Fruit fly (Drosophila melanogaster) whole organism, embryonic: ENCODE data around the gene CG13996.
A peak's percentile ranks its signal among the peaks of the same experiment; 100 is the strongest.

Experiments
- CG1024 ChIP-seq: fragments of 200-800 bp; sonication (Bioruptor generic); IDR thresholded peaks from 2 replicates; pipeline ENCODE4 v1.3.6; 2022; ENCODE audit warnings: missing biosample characterization, missing genetic modification characterization
- CG11456 ChIP-seq: fragments of 200-800 bp; sonication (Bioruptor generic); IDR thresholded peaks from 3 replicates; pipeline ENCODE4 v1.3.6; 2022; ENCODE audit warnings: missing biosample characterization, missing genetic modification characterization
- CG12391 ChIP-seq: fragments of 200-800 bp; sonication (Bioruptor generic); optimal IDR thresholded peaks from 3 replicates; lab custom pipeline; 2018; ENCODE audit warnings: missing biosample characterization, mild to moderate bottlenecking, missing genetic modification characterization, moderate library complexity
- CG12769 ChIP-seq: fragments of 200-800 bp; sonication (Bioruptor generic); optimal IDR thresholded peaks from 2 replicates; lab custom pipeline; 2019; ENCODE audit warnings: missing biosample characterization, mild to moderate bottlenecking, missing genetic modification characterization, moderate library complexity
- CG13287 ChIP-seq: fragments of 200-800 bp; sonication (Bioruptor generic); IDR thresholded peaks from 2 replicates; pipeline ENCODE4 v1.3.6; 2022; ENCODE audit warnings: missing biosample characterization, missing genetic modification characterization; ENCODE audit not compliant: partially characterized antibody
- CG15269 ChIP-seq: fragments of 200-800 bp; sonication (Bioruptor generic); optimal IDR thresholded peaks from 2 replicates; lab custom pipeline; 2018; ENCODE audit warnings: missing biosample characterization, mild to moderate bottlenecking, missing genetic modification characterization, moderate library complexity
- CG15479 ChIP-seq: fragments of 200-800 bp; sonication (Bioruptor generic); optimal IDR thresholded peaks from 3 replicates; lab custom pipeline; 2019; ENCODE audit warnings: missing biosample characterization, mild to moderate bottlenecking, missing genetic modification characterization, moderate library complexity
- CG15601 ChIP-seq: fragments of 200-800 bp; sonication (Bioruptor generic); optimal IDR thresholded peaks from 3 replicates; lab custom pipeline; 2019; ENCODE audit warnings: missing biosample characterization, mild to moderate bottlenecking, missing genetic modification characterization, moderate library complexity
- CG17359 ChIP-seq: fragments of 200-800 bp; sonication (Bioruptor generic); optimal IDR thresholded peaks from 3 replicates; lab custom pipeline; 2018; ENCODE audit warnings: missing biosample characterization, mild to moderate bottlenecking, missing genetic modification characterization, moderate library complexity
- CG1832 ChIP-seq: fragments of 200-800 bp; sonication (Bioruptor generic); optimal IDR thresholded peaks from 2 replicates; lab custom pipeline; 2017; ENCODE audit warnings: missing biosample characterization, mild to moderate bottlenecking, missing genetic modification characterization, inconsistent platforms
- CG18476 ChIP-seq: fragments of 200-800 bp; sonication (Bioruptor generic); optimal IDR thresholded peaks from 2 replicates; lab custom pipeline; 2016; ENCODE audit warnings: missing biosample characterization, mild to moderate bottlenecking, missing genetic modification characterization
- CG2116 ChIP-seq: fragments of 200-800 bp; sonication (Bioruptor generic); optimal IDR thresholded peaks from 3 replicates; lab custom pipeline; 2018; ENCODE audit warnings: missing biosample characterization, mild to moderate bottlenecking, missing genetic modification characterization
- CG2712 ChIP-seq: fragments of 200-800 bp; optimal IDR thresholded peaks from 3 replicates; lab custom pipeline; 2019; ENCODE audit warnings: missing biosample characterization, mild to moderate bottlenecking, missing genetic modification characterization, moderate library complexity
- CG5245 ChIP-seq: fragments of 200-800 bp; sonication (Bioruptor generic); optimal IDR thresholded peaks from 3 replicates; lab custom pipeline; 2016; ENCODE audit warnings: missing biosample characterization, missing genetic modification characterization
- CG6813 ChIP-seq: fragments of 200-800 bp; sonication (Bioruptor generic); optimal IDR thresholded peaks from 2 replicates; lab custom pipeline; 2017; ENCODE audit warnings: missing biosample characterization, missing genetic modification characterization, mild to moderate bottlenecking, moderate library complexity, missing genetic modification reagents
- CG7372 ChIP-seq: fragments of 200-800 bp; sonication (Bioruptor generic); IDR thresholded peaks from 2 replicates; pipeline ENCODE4 v1.3.6; 2022; ENCODE audit warnings: missing biosample characterization, missing genetic modification characterization
- CG8290 ChIP-seq, 3 experiments: fragments of 200-800 bp; sonication (Bioruptor generic); optimal IDR thresholded peaks; 2 replicates each; lab custom pipeline; 2016 to 2019; ENCODE audit warnings: missing biosample characterization in 3 of 3, missing genetic modification characterization in 3 of 3, mild to moderate bottlenecking in 2 of 3, moderate library complexity in 1 of 3
- CG8478 ChIP-seq: fragments of >200 bp; optimal IDR thresholded peaks from 2 replicates; lab custom pipeline; 2018
- CG9609 ChIP-seq: fragments of 200-800 bp; sonication (Bioruptor generic); optimal IDR thresholded peaks from 3 replicates; lab custom pipeline; 2016; ENCODE audit warnings: missing biosample characterization, missing genetic modification characterization
- CrebB ChIP-seq: fragments of 200-800 bp; sonication (Bioruptor generic); optimal IDR thresholded peaks from 3 replicates; lab custom pipeline; 2018; ENCODE audit warnings: missing biosample characterization, mild to moderate bottlenecking, missing genetic modification characterization
- D19B ChIP-seq: fragments of 200-800 bp; sonication (Bioruptor generic); optimal IDR thresholded peaks from 2 replicates; lab custom pipeline; 2017; ENCODE audit warnings: missing biosample characterization, mild to moderate bottlenecking, missing genetic modification characterization
- Dad ChIP-seq: fragments of 200-800 bp; sonication (Bioruptor generic); optimal IDR thresholded peaks from 3 replicates; lab custom pipeline; 2016; ENCODE audit warnings: missing biosample characterization, missing genetic modification characterization
- Dbx ChIP-seq: fragments of 200-800 bp; sonication (Bioruptor generic); IDR thresholded peaks from 3 replicates; pipeline ENCODE4 v1.3.6; 2022; ENCODE audit warnings: missing biosample characterization, missing genetic modification characterization
- Dp ChIP-seq: fragments of 200-800 bp; sonication (Bioruptor generic); optimal IDR thresholded peaks from 2 replicates; lab custom pipeline; 2018; ENCODE audit warnings: missing biosample characterization, mild to moderate bottlenecking, missing genetic modification characterization, moderate library complexity
- E2f1 ChIP-seq: fragments of 200-800 bp; sonication (Bioruptor generic); IDR thresholded peaks from 2 replicates; pipeline ENCODE4 v1.3.6; 2022; ENCODE audit warnings: missing biosample characterization, missing genetic modification characterization
- E2f2 ChIP-seq: fragments of 200-800 bp; sonication (Bioruptor generic); IDR thresholded peaks from 2 replicates; pipeline ENCODE4 v1.3.6; 2022; ENCODE audit warnings: missing biosample characterization, missing genetic modification characterization
- Fer3 ChIP-seq: fragments of 200-800 bp; sonication (Bioruptor generic); optimal IDR thresholded peaks from 2 replicates; lab custom pipeline; 2018; ENCODE audit warnings: missing biosample characterization, mild to moderate bottlenecking, missing genetic modification characterization, moderate library complexity
- Hsf ChIP-seq: fragments of 200-800 bp; sonication (Bioruptor generic); optimal IDR thresholded peaks from 3 replicates; lab custom pipeline; 2016; ENCODE audit warnings: missing biosample characterization, missing genetic modification characterization
- Mad ChIP-seq: fragments of 200-800 bp; sonication (Bioruptor generic); optimal IDR thresholded peaks from 2 replicates; lab custom pipeline; 2016; ENCODE audit warnings: missing biosample characterization, missing genetic modification characterization
- NfI ChIP-seq: fragments of 200-800 bp; sonication (Bioruptor generic); optimal IDR thresholded peaks from 3 replicates; lab custom pipeline; 2018; ENCODE audit warnings: missing biosample characterization, mild to moderate bottlenecking, missing genetic modification characterization, moderate library complexity
- PHDP ChIP-seq: fragments of 200-800 bp; sonication (Bioruptor generic); optimal IDR thresholded peaks from 3 replicates; lab custom pipeline; 2018; ENCODE audit warnings: missing biosample characterization, mild to moderate bottlenecking, missing genetic modification characterization, moderate library complexity
- ato ChIP-seq: fragments of 200-800 bp; sonication (Bioruptor generic); IDR thresholded peaks from 2 replicates; pipeline ENCODE4 v1.3.6; 2022; ENCODE audit warnings: missing biosample characterization, missing genetic modification characterization; ENCODE audit not compliant: partially characterized antibody
- bab2 ChIP-seq: fragments of 200-800 bp; sonication (Bioruptor generic); optimal IDR thresholded peaks from 2 replicates; lab custom pipeline; 2016; ENCODE audit warnings: missing biosample characterization, missing genetic modification characterization
- bcd ChIP-seq: fragments of 200-800 bp; sonication (Bioruptor generic); optimal IDR thresholded peaks from 2 replicates; lab custom pipeline; 2017; ENCODE audit warnings: missing biosample characterization, mild to moderate bottlenecking, missing genetic modification characterization
- btn ChIP-seq: fragments of 200-800 bp; sonication (Bioruptor generic); optimal IDR thresholded peaks from 2 replicates; lab custom pipeline; 2016; ENCODE audit warnings: missing biosample characterization, missing genetic modification characterization
- dmrt11E ChIP-seq: fragments of 200-800 bp; sonication (Bioruptor generic); optimal IDR thresholded peaks from 3 replicates; lab custom pipeline; 2018; ENCODE audit warnings: missing biosample characterization, mild to moderate bottlenecking, missing genetic modification characterization, moderate library complexity
- dysf ChIP-seq: fragments of 200-800 bp; sonication (Bioruptor generic); IDR thresholded peaks from 3 replicates; pipeline ENCODE4 v1.3.6; 2022; ENCODE audit warnings: missing biosample characterization, missing genetic modification characterization
- ewg ChIP-seq: fragments of 200-800 bp; sonication (Bioruptor generic); optimal IDR thresholded peaks from 3 replicates; lab custom pipeline; 2017; ENCODE audit warnings: mild to moderate bottlenecking, missing biosample characterization, missing genetic modification reagents, missing genetic modification characterization
- fd96Cb ChIP-seq: fragments of 200-800 bp; sonication (Bioruptor generic); optimal IDR thresholded peaks from 2 replicates; lab custom pipeline; 2018; ENCODE audit warnings: missing biosample characterization, mild to moderate bottlenecking, missing genetic modification characterization, moderate library complexity
- jigr1 ChIP-seq: fragments of 200-800 bp; sonication (Bioruptor generic); IDR thresholded peaks from 3 replicates; pipeline ENCODE4 v1.3.6; 2022; ENCODE audit warnings: missing biosample characterization, missing genetic modification characterization
- lbe ChIP-seq: fragments of 200-800 bp; sonication (Bioruptor generic); optimal IDR thresholded peaks from 2 replicates; lab custom pipeline; 2016; ENCODE audit warnings: missing biosample characterization, mild to moderate bottlenecking, missing genetic modification characterization
- lola ChIP-seq, 3 experiments: fragments of >200 bp in 2 of 3; fragments of 200-800 bp in 1 of 3; sonication (Bioruptor generic) in 1 of 3; optimal IDR thresholded peaks; 2 replicates each; lab custom pipeline; 2017 to 2019; ENCODE audit warnings: missing biosample characterization in 3 of 3, missing genetic modification characterization in 3 of 3, mild to moderate bottlenecking in 1 of 3, moderate library complexity in 1 of 3
- mld ChIP-seq: fragments of 200-800 bp; sonication (Bioruptor generic); IDR thresholded peaks from 3 replicates; pipeline ENCODE4 v1.3.6; 2022; ENCODE audit warnings: missing biosample characterization, missing genetic modification characterization; ENCODE audit not compliant: partially characterized antibody
- pros ChIP-seq: fragments of 200-800 bp; sonication (Bioruptor generic); optimal IDR thresholded peaks from 3 replicates; lab custom pipeline; 2019; ENCODE audit warnings: missing biosample characterization, mild to moderate bottlenecking, missing genetic modification characterization, moderate library complexity
- seq ChIP-seq: fragments of 200-800 bp; sonication (Bioruptor generic); IDR thresholded peaks from 2 replicates; pipeline ENCODE4 v1.3.6; 2022; ENCODE audit warnings: missing biosample characterization, missing genetic modification characterization
- tap ChIP-seq: fragments of 200-800 bp; optimal IDR thresholded peaks from 3 replicates; lab custom pipeline; 2019; ENCODE audit warnings: missing biosample characterization, mild to moderate bottlenecking, missing genetic modification characterization, moderate library complexity
- tll ChIP-seq, 2 experiments: fragments of 200-800 bp in 1 of 2; fragments of >200 bp in 1 of 2; sonication (Bioruptor generic) in 1 of 2; optimal IDR thresholded peaks; 2 replicates each; lab custom pipeline; 2017 to 2019; ENCODE audit warnings: missing biosample characterization in 2 of 2, missing genetic modification characterization in 2 of 2, mild to moderate bottlenecking in 1 of 2, moderate library complexity in 1 of 2
- ttk ChIP-seq: fragments of 200-800 bp; sonication (Bioruptor generic); IDR thresholded peaks from 2 replicates; pipeline ENCODE4 v2.1.2; 2022; ENCODE audit warnings: missing biosample characterization, missing genetic modification characterization
- vvl ChIP-seq: fragments of 200-800 bp; sonication (Bioruptor generic); IDR thresholded peaks from 2 replicates; pipeline ENCODE4 v1.3.6; 2022; ENCODE audit warnings: missing biosample characterization, missing genetic modification characterization

The CG13996 gene

DNA sequence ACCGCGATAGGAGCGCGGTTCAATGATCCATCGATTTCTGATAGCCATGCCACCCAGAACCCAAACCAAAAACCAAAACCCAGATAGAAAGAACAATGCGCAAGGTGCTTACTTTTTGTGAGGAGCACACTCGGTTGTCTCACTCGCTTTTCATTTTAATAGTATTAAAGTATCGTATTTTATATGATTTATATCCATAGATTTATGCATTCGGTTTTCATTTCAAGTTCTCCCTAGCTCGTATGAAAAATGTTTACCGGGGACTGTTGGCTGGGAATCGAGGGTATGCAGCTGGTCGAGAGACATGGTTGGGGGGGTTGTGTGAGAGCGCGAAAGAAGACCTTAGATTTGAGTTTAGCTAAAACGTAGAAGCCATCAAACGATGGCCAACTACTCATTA is 48.6 kb upstream of the CG13996 start (continued):
- TF ChIP-seq CG15479 (GFP tag; lab: Kevin White, UChicago) (no peak), dmrt11E (peak; percentile 17), CG2712 (tag; lab: Kevin White, UChicago) (peak; percentile 15), NfI (peak; percentile 47), mld (GFP tag; lab: Robert Waterston, UW) (no peak), dysf (GFP tag; lab: Robert Waterston, UW) (peak; percentile 69; the same call in 2 of the 3 replicates), CG15269 (tag; lab: Kevin White, UChicago) (peak; percentile 48), E2f1 (GFP tag; lab: Robert Waterston, UW) (peak; percentile 38; the same call in 1 of the 2 replicates), CG11456 (GFP tag; lab: Robert Waterston, UW) (peak; percentile 66; the same call in 2 of the 3 replicates), bab2 (GFP tag; lab: Kevin White, UChicago) (peak; percentile 14), pros (no peak), Mad (GFP tag; lab: Kevin White, UChicago) (peak; percentile 9), fd96Cb (tag; lab: Kevin White, UChicago) (peak; percentile 23), tap (tag; lab: Kevin White, UChicago) (no peak), CrebB (no peak), CG12769 (tag; lab: Kevin White, UChicago) (peak; percentile 44), Fer3 (tag; lab: Kevin White, UChicago) (peak; percentile 41), CG6813 (no peak), tll (GFP tag; optimal IDR thresholded peaks at IDR 0.05; lab: Kevin White, UChicago) (no peak), lola (GFP tag; optimal IDR thresholded peaks at IDR 0.05; lab: Kevin White, UChicago) (peak in 1 of 3 experiments; percentile 6), CG12391 (tag; lab: Kevin White, UChicago) (peak; percentile 42), CG9609 (GFP tag; lab: Kevin White, UChicago) (peak; percentile 20), btn (GFP tag; lab: Kevin White, UChicago) (no peak), seq (GFP tag; lab: Robert Waterston, UW) (peak; percentile 63), CG8478 (lab: Kevin White, UChicago) (no peak), jigr1 (no peak), bcd (GFP tag; lab: Kevin White, UChicago) (peak; percentile 29), ttk (peak; percentile 39; the same call in 1 of the 2 replicates), D19B (GFP tag; lab: Kevin White, UChicago) (peak; percentile 96), CG2116 (GFP tag; lab: Kevin White, UChicago) (peak; percentile 4), CG17359 (tag; lab: Kevin White, UChicago) (peak; percentile 24), CG1024 (0 out of 2 replicates have a peak, but pooled peaks have one; percentile 36), Dad (peak; percentile 25), E2f2 (GFP tag; lab: Robert Waterston, UW) (peak; percentile 36; the same call in 1 of the 2 replicates), CG15601 (tag; lab: Kevin White, UChicago) (peak; percentile 13), vvl (GFP tag; lab: Robert Waterston, UW) (peak; percentile 42; the same call in 1 of the 2 replicates), CG7372 (GFP tag; lab: Robert Waterston, UW) (peak; percentile 33; the same call in 1 of the 2 replicates), Hsf (GFP tag; lab: Kevin White, UChicago) (peak; percentile 12), ewg (GFP tag; lab: Kevin White, UChicago) (peak; percentile 14), lbe (peak; percentile 61), CG13287 (GFP tag; lab: Robert Waterston, UW) (no peak), CG5245 (GFP tag; lab: Kevin White, UChicago) (no peak), PHDP (tag; lab: Kevin White, UChicago) (peak; percentile 23), Dbx (GFP tag; lab: Robert Waterston, UW) (peak; percentile 56; the same call in 2 of the 3 replicates), CG1832 (GFP tag; lab: Kevin White, UChicago) (no peak), CG18476 (peak; percentile 12), Dp (no peak), CG8290 (GFP tag; optimal IDR thresholded peaks at IDR 0.05; lab: Kevin White, UChicago) (no peak), CG8290 (tag; optimal IDR thresholded peaks at IDR 0.05; lab: Kevin White, UChicago) (peak in 1 of 2 experiments; percentile 60), ato (GFP tag; lab: Robert Waterston, UW) (no peak)
